Fruit fly (Drosophila melanogaster): ENCODE data around the gene Ag5r2.

The Ag5r2 gene

dm6 chrX:14810433-14810832, 26.6 kb upstream of the Ag5r2 start (continued):
- TF ChIP-seq CG15479 (GFP tag; optimal IDR thresholded peaks at IDR 0.05) (no peak), hb (GFP tag; IDR thresholded peaks at IDR 0.05; ENCODE audit: partially characterized antibody) (no peak), crp (GFP tag; optimal IDR thresholded peaks at IDR 0.05) (no peak), ara (GFP tag; IDR thresholded peaks at IDR 0.05) (peak; percentile 16; the same call in 1 of the 2 replicates), odd (GFP tag; optimal IDR thresholded peaks at IDR 0.05) (no peak), CG6813 (GFP tag; optimal IDR thresholded peaks at IDR 0.05) (no peak), grau (tag; optimal IDR thresholded peaks at IDR 0.05) (no peak), D19B (GFP tag; optimal IDR thresholded peaks at IDR 0.05) (peak; percentile 83), CG15011 (GFP tag; optimal IDR thresholded peaks at IDR 0.05) (no peak), CG13624 (GFP tag; optimal IDR thresholded peaks at IDR 0.05) (no peak), CG3065 (GFP tag; optimal IDR thresholded peaks at IDR 0.05) (no peak), D19A (tag; optimal IDR thresholded peaks at IDR 0.05) (no peak), Ravus (GFP tag; IDR thresholded peaks at IDR 0.05) (no peak), sd (tag; optimal IDR thresholded peaks at IDR 0.05) (no peak), Rfx (GFP tag; IDR thresholded peaks at IDR 0.05) (peak; percentile 15; the same call in 1 of the 2 replicates), pan (optimal IDR thresholded peaks at IDR 0.05) (no peak), pan (GFP tag; optimal IDR thresholded peaks at IDR 0.05 in 1 of 2, IDR thresholded peaks at IDR 0.05 in 1 of 2) (peak in 1 of 2 experiments; percentile 10), Tbp (GFP tag; optimal IDR thresholded peaks at IDR 0.05) (no peak), Sry-β (GFP tag; optimal IDR thresholded peaks at IDR 0.05) (no peak), run (tag; optimal IDR thresholded peaks at IDR 0.05) (no peak), fru (optimal IDR thresholded peaks at IDR 0.05) (no peak), GATAe (GFP tag; conservative IDR thresholded peaks at IDR 0.05) (no peak), Doc2 (GFP tag; IDR thresholded peaks at IDR 0.05) (no peak), Fer2 (tag; optimal IDR thresholded peaks at IDR 0.05) (no peak), CG18262 (tag; optimal IDR thresholded peaks at IDR 0.05) (peak; percentile 42), pros (GFP tag; optimal IDR thresholded peaks at IDR 0.05) (no peak), Dip2 (GFP tag; IDR thresholded peaks at IDR 0.05) (no peak), lov (optimal IDR thresholded peaks at IDR 0.05) (no peak), lov (GFP tag; IDR thresholded peaks at IDR 0.05) (no peak), CG7745 (tag; optimal IDR thresholded peaks at IDR 0.05) (no peak), CG30020 (tag; optimal IDR thresholded peaks at IDR 0.05) (no peak), Gsc (GFP tag; IDR thresholded peaks at IDR 0.05) (no peak), tin (GFP tag; optimal IDR thresholded peaks at IDR 0.05) (no peak), Ptx1 (GFP tag; IDR thresholded peaks at IDR 0.05) (no peak), CG13123 (GFP tag; optimal IDR thresholded peaks at IDR 0.05) (no peak), zf30C (GFP tag; optimal IDR thresholded peaks at IDR 0.05) (no peak), CG10979 (tag; optimal IDR thresholded peaks at IDR 0.05) (peak; percentile 15), CG10565 (GFP tag; optimal IDR thresholded peaks at IDR 0.05) (no peak), CG7556 (GFP tag; optimal IDR thresholded peaks at IDR 0.05) (no peak), CG30431 (GFP tag; optimal IDR thresholded peaks at IDR 0.05) (no peak), chm (GFP tag; IDR thresholded peaks at IDR 0.05) (no peak), CG6765 (GFP tag; optimal IDR thresholded peaks at IDR 0.05) (no peak), cato (GFP tag; optimal IDR thresholded peaks at IDR 0.05; ENCODE audit: borderline replicate concordance) (no peak), pum (GFP tag; optimal IDR thresholded peaks at IDR 0.05) (no peak), CG2120 (GFP tag; optimal IDR thresholded peaks at IDR 0.05) (no peak), CG7963 (GFP tag; IDR thresholded peaks at IDR 0.05; ENCODE audit: partially characterized antibody) (no peak), Max (GFP tag; optimal IDR thresholded peaks at IDR 0.05) (no peak), CG6689 (GFP tag; IDR thresholded peaks at IDR 0.05) (peak; percentile 39; the same call in 1 of the 2 replicates), Meics (GFP tag; optimal IDR thresholded peaks at IDR 0.05) (no peak), phol (tag; optimal IDR thresholded peaks at IDR 0.05) (peak; percentile 8), jumu (GFP tag; optimal IDR thresholded peaks at IDR 0.05) (no peak), dmrt11E (tag; optimal IDR thresholded peaks at IDR 0.05) (peak; percentile 8)
